Fruit fly (Drosophila melanogaster) whole organism, embryonic: ENCODE data around the gene CG4942.

Experiments used
- ATbp ChIP-seq: fragments of 200-800 bp; sonication (Bioruptor generic); optimal IDR thresholded peaks from 2 replicates; lab custom pipeline; 2017; ENCODE audit warnings: missing biosample characterization, mild to moderate bottlenecking, missing genetic modification characterization, missing genetic modification reagents
- BEAF-32 ChIP-seq: fragments of 200-800 bp; sonication (Bioruptor generic); optimal IDR thresholded peaks from 3 replicates; lab custom pipeline; 2017; ENCODE audit warnings: missing biosample characterization, missing genetic modification characterization, mild to moderate bottlenecking, moderate library complexity, missing genetic modification reagents
- BtbVII ChIP-seq: fragments of 200-800 bp; sonication (Bioruptor generic); optimal IDR thresholded peaks from 3 replicates; lab custom pipeline; 2017; ENCODE audit warnings: missing biosample characterization, mild to moderate bottlenecking, missing genetic modification characterization
- CG11504 ChIP-seq: fragments of 200-800 bp; sonication (Bioruptor generic); optimal IDR thresholded peaks from 3 replicates; lab custom pipeline; 2019; ENCODE audit warnings: missing biosample characterization, mild to moderate bottlenecking, missing genetic modification characterization, moderate library complexity
- CG13424 ChIP-seq: fragments of 200-800 bp; sonication (Bioruptor generic); optimal IDR thresholded peaks from 2 replicates; lab custom pipeline; 2019; ENCODE audit warnings: missing biosample characterization, mild to moderate bottlenecking, missing genetic modification characterization, moderate library complexity
- CG1832 ChIP-seq: fragments of 200-800 bp; sonication (Bioruptor generic); optimal IDR thresholded peaks from 2 replicates; lab custom pipeline; 2017; ENCODE audit warnings: missing biosample characterization, mild to moderate bottlenecking, missing genetic modification characterization, inconsistent platforms
- CG2712 ChIP-seq: fragments of 200-800 bp; optimal IDR thresholded peaks from 3 replicates; lab custom pipeline; 2019; ENCODE audit warnings: missing biosample characterization, mild to moderate bottlenecking, missing genetic modification characterization, moderate library complexity
- CG30431 ChIP-seq: fragments of 200-800 bp; sonication (Bioruptor generic); optimal IDR thresholded peaks from 2 replicates; lab custom pipeline; 2017; ENCODE audit warnings: missing biosample characterization, missing genetic modification characterization
- CG31441 ChIP-seq: fragments of 200-800 bp; sonication (Bioruptor generic); IDR thresholded peaks from 2 replicates; pipeline ENCODE4 v1.3.6; 2022; ENCODE audit warnings: missing biosample characterization, missing genetic modification characterization
- CG32532 ChIP-seq: fragments of 200-800 bp; sonication (Bioruptor generic); IDR thresholded peaks from 2 replicates; pipeline ENCODE4 v1.3.6; 2022; ENCODE audit warnings: missing biosample characterization, missing genetic modification characterization
- CG32767 ChIP-seq: fragments of 200-800 bp; sonication (Bioruptor generic); IDR thresholded peaks from 2 replicates; pipeline ENCODE4 v1.3.6; 2022; ENCODE audit warnings: missing biosample characterization, missing genetic modification characterization
- CG32772 ChIP-seq: fragments of 200-800 bp; sonication (Bioruptor generic); IDR thresholded peaks from 2 replicates; pipeline ENCODE4 v1.3.6; 2022; ENCODE audit warnings: missing biosample characterization, missing genetic modification characterization
- CG4328 ChIP-seq: fragments of 200-800 bp; sonication (Bioruptor generic); optimal IDR thresholded peaks from 3 replicates; lab custom pipeline; 2017; ENCODE audit warnings: missing biosample characterization, missing genetic modification reagents, missing genetic modification characterization
- CG4424 ChIP-seq: fragments of 200-800 bp; sonication (Bioruptor generic); optimal IDR thresholded peaks from 3 replicates; lab custom pipeline; 2016; ENCODE audit warnings: missing biosample characterization, missing genetic modification characterization
- CG4617 ChIP-seq: fragments of 200-800 bp; sonication (Bioruptor generic); optimal IDR thresholded peaks from 3 replicates; lab custom pipeline; 2016; ENCODE audit warnings: missing biosample characterization, missing genetic modification characterization, borderline replicate concordance
- CG6254 ChIP-seq: fragments of 200-800 bp; sonication (Bioruptor generic); optimal IDR thresholded peaks from 3 replicates; lab custom pipeline; 2017; ENCODE audit warnings: mild to moderate bottlenecking, missing biosample characterization, missing genetic modification reagents, missing genetic modification characterization
- CG6272 ChIP-seq: fragments of 200-800 bp; sonication (Bioruptor generic); IDR thresholded peaks from 2 replicates; pipeline ENCODE4 v1.3.6; 2022; ENCODE audit warnings: missing biosample characterization, missing genetic modification characterization
- CG6683 ChIP-seq: fragments of 200-800 bp; sonication (Bioruptor generic); optimal IDR thresholded peaks from 2 replicates; lab custom pipeline; 2017; ENCODE audit warnings: missing biosample characterization, mild to moderate bottlenecking, missing genetic modification characterization, missing genetic modification reagents
- CG7556 ChIP-seq: fragments of 200-800 bp; sonication (Bioruptor generic); optimal IDR thresholded peaks from 2 replicates; lab custom pipeline; 2017; ENCODE audit warnings: missing biosample characterization, mild to moderate bottlenecking, missing genetic modification characterization
- CG7745 ChIP-seq: fragments of 200-800 bp; sonication (Bioruptor generic); optimal IDR thresholded peaks from 2 replicates; lab custom pipeline; 2018; ENCODE audit warnings: missing biosample characterization, mild to moderate bottlenecking, missing genetic modification characterization, moderate library complexity
- CG7928 ChIP-seq: fragments of 200-800 bp; sonication (Bioruptor generic); optimal IDR thresholded peaks from 2 replicates; lab custom pipeline; 2017; ENCODE audit warnings: missing biosample characterization, mild to moderate bottlenecking, missing genetic modification characterization
- CG8478 ChIP-seq: fragments of >200 bp; optimal IDR thresholded peaks from 2 replicates; lab custom pipeline; 2018
- CTCF ChIP-seq: fragments of 200-800 bp; sonication (Bioruptor generic); optimal IDR thresholded peaks from 2 replicates; lab custom pipeline; 2017; ENCODE audit warnings: missing biosample characterization, mild to moderate bottlenecking, missing genetic modification characterization, moderate library complexity
- Dad ChIP-seq: fragments of 200-800 bp; sonication (Bioruptor generic); optimal IDR thresholded peaks from 3 replicates; lab custom pipeline; 2016; ENCODE audit warnings: missing biosample characterization, missing genetic modification characterization
- Dip2 ChIP-seq: fragments of 200-800 bp; sonication (Bioruptor generic); IDR thresholded peaks from 2 replicates; pipeline ENCODE4 v1.3.6; 2022; ENCODE audit warnings: missing biosample characterization, missing genetic modification characterization
- Dp ChIP-seq: fragments of 200-800 bp; sonication (Bioruptor generic); optimal IDR thresholded peaks from 2 replicates; lab custom pipeline; 2018; ENCODE audit warnings: missing biosample characterization, mild to moderate bottlenecking, missing genetic modification characterization, moderate library complexity
- Hey ChIP-seq: fragments of 200-800 bp; sonication (Bioruptor generic); optimal IDR thresholded peaks from 3 replicates; lab custom pipeline; 2018; ENCODE audit warnings: missing biosample characterization, mild to moderate bottlenecking, missing genetic modification characterization
- Hmr ChIP-seq: fragments of 200-800 bp; sonication (Bioruptor generic); optimal IDR thresholded peaks from 3 replicates; lab custom pipeline; 2017; ENCODE audit warnings: mild to moderate bottlenecking, missing biosample characterization, missing genetic modification reagents, missing genetic modification characterization
- Lpt ChIP-seq: fragments of >200 bp; optimal IDR thresholded peaks from 2 replicates; lab custom pipeline; 2018; ENCODE audit warnings: missing biosample characterization, missing genetic modification characterization
- MBD-R2 ChIP-seq: fragments of 200-800 bp; sonication (Bioruptor generic); IDR thresholded peaks from 2 replicates; pipeline ENCODE4 v1.3.6; 2022; ENCODE audit warnings: missing biosample characterization, missing genetic modification characterization
- MESR4 ChIP-seq: fragments of 200-800 bp; sonication (Bioruptor generic); optimal IDR thresholded peaks from 2 replicates; lab custom pipeline; 2018; ENCODE audit warnings: missing biosample characterization, mild to moderate bottlenecking, missing genetic modification characterization, moderate library complexity
- NK7.1 ChIP-seq: fragments of 200-800 bp; sonication (Bioruptor generic); optimal IDR thresholded peaks from 3 replicates; lab custom pipeline; 2016; ENCODE audit warnings: missing biosample characterization, missing genetic modification characterization
- Neu2 ChIP-seq: fragments of 200-800 bp; sonication (Bioruptor generic); optimal IDR thresholded peaks from 3 replicates; lab custom pipeline; 2016; ENCODE audit warnings: missing biosample characterization, missing genetic modification characterization, borderline replicate concordance
- Ravus ChIP-seq: fragments of 200-800 bp; sonication (Bioruptor generic); IDR thresholded peaks from 2 replicates; pipeline ENCODE4 v1.3.6; 2022; ENCODE audit warnings: missing biosample characterization, missing genetic modification characterization
- Scr ChIP-seq: fragments of 200-800 bp; sonication (Bioruptor generic); IDR thresholded peaks from 2 replicates; pipeline ENCODE4 v1.3.6; 2022; ENCODE audit warnings: missing biosample characterization, missing genetic modification characterization; ENCODE audit not compliant: partially characterized antibody
- ato ChIP-seq: fragments of 200-800 bp; sonication (Bioruptor generic); IDR thresholded peaks from 2 replicates; pipeline ENCODE4 v1.3.6; 2022; ENCODE audit warnings: missing biosample characterization, missing genetic modification characterization; ENCODE audit not compliant: partially characterized antibody
- az2 ChIP-seq: fragments of 200-800 bp; sonication (Bioruptor generic); optimal IDR thresholded peaks from 3 replicates; lab custom pipeline; 2016; ENCODE audit warnings: missing biosample characterization, missing genetic modification characterization
- ci ChIP-seq: fragments of 200-800 bp; sonication (Bioruptor generic); IDR thresholded peaks from 3 replicates; pipeline ENCODE4 v1.3.6; 2022; ENCODE audit warnings: missing biosample characterization, missing genetic modification characterization
- dan ChIP-seq: fragments of 200-800 bp; sonication (Bioruptor generic); IDR thresholded peaks from 2 replicates; pipeline ENCODE4 v1.3.6; 2022; ENCODE audit warnings: missing biosample characterization, missing genetic modification characterization
- disco-r ChIP-seq: fragments of 200-800 bp; sonication (Bioruptor generic); optimal IDR thresholded peaks from 2 replicates; lab custom pipeline; 2016; ENCODE audit warnings: missing biosample characterization, missing genetic modification characterization
- eve ChIP-seq, 2 experiments: fragments of >200 bp; optimal IDR thresholded peaks; 2 replicates each; lab custom pipeline; 2017; ENCODE audit warnings: missing biosample characterization in 2 of 2, missing genetic modification characterization in 2 of 2
- hb ChIP-seq: fragments of 200-800 bp; sonication (Bioruptor generic); IDR thresholded peaks from 3 replicates; pipeline ENCODE4 v1.3.6; 2022; ENCODE audit warnings: missing biosample characterization, missing genetic modification characterization; ENCODE audit not compliant: partially characterized antibody
- hth ChIP-seq: fragments of >200 bp; optimal IDR thresholded peaks from 2 replicates; lab custom pipeline; 2017; ENCODE audit warnings: inconsistent platforms
- nmo ChIP-seq: fragments of 200-800 bp; sonication (Bioruptor generic); optimal IDR thresholded peaks from 2 replicates; lab custom pipeline; 2018; ENCODE audit warnings: missing biosample characterization, mild to moderate bottlenecking, missing genetic modification characterization, moderate library complexity
- pita ChIP-seq: fragments of 200-800 bp; sonication (Bioruptor generic); optimal IDR thresholded peaks from 2 replicates; lab custom pipeline; 2017; ENCODE audit warnings: missing biosample characterization, mild to moderate bottlenecking, missing genetic modification characterization
- sna ChIP-seq: fragments of 200-800 bp; sonication (Bioruptor generic); IDR thresholded peaks from 2 replicates; pipeline ENCODE4 v1.3.6; 2022; ENCODE audit warnings: missing biosample characterization, missing genetic modification characterization; ENCODE audit not compliant: partially characterized antibody
- sqz ChIP-seq: fragments of 200-800 bp; sonication (Bioruptor generic); optimal IDR thresholded peaks from 3 replicates; lab custom pipeline; 2018; ENCODE audit warnings: missing biosample characterization, mild to moderate bottlenecking, missing genetic modification characterization
- ssp ChIP-seq: fragments of 200-800 bp; sonication (Bioruptor generic); IDR thresholded peaks from 2 replicates; pipeline ENCODE4 v1.3.6; 2022; ENCODE audit warnings: missing biosample characterization, missing genetic modification characterization
- tll ChIP-seq, 2 experiments: fragments of 200-800 bp in 1 of 2; fragments of >200 bp in 1 of 2; sonication (Bioruptor generic) in 1 of 2; optimal IDR thresholded peaks; 2 replicates each; lab custom pipeline; 2017 to 2019; ENCODE audit warnings: missing biosample characterization in 2 of 2, missing genetic modification characterization in 2 of 2, mild to moderate bottlenecking in 1 of 2, moderate library complexity in 1 of 2
- trh ChIP-seq: fragments of 200-800 bp; sonication (Bioruptor generic); optimal IDR thresholded peaks from 2 replicates; lab custom pipeline; 2016; ENCODE audit warnings: missing biosample characterization, missing genetic modification characterization
- zen ChIP-seq: fragments of 200-800 bp; sonication (Bioruptor generic); optimal IDR thresholded peaks from 3 replicates; lab custom pipeline; 2018; ENCODE audit warnings: missing biosample characterization, mild to moderate bottlenecking, missing genetic modification characterization, moderate library complexity
- zfh1 ChIP-seq: fragments of 200-800 bp; sonication (Bioruptor generic); IDR thresholded peaks from 3 replicates; pipeline ENCODE4 v1.3.6; 2022; ENCODE audit warnings: missing biosample characterization, missing genetic modification characterization

The CG4942 gene

DNA sequence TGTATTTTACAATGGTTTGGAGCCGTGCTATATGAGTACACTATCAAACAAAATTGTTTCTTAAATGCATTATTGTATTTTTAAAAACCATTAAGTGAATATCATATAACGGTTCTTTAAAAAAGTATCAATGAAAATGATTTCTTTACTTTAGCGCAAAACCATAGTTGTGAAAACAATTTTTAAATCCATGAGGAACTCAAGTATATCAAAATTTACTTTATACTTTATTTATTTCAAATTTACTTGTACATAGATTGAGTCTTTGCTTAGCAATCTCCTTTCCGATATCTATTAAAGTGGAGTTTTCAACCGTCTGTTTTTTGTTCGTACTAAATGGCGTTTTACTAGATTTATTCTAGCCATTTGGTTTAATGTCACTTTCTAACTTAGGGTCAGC lies 25.8 kb upstream of the CG4942 start, which contains the start of gene Argk2 (continued):
- TF ChIP-seq NK7.1 (GFP tag; lab: Kevin White, UChicago) (no peak), disco-r (no peak), CG8478 (lab: Kevin White, UChicago) (peak; percentile 87), CG6272 (GFP tag; lab: Robert Waterston, UW) (peak; percentile 10; the same call in 1 of the 2 replicates), trh (GFP tag; lab: Kevin White, UChicago) (no peak), ssp (GFP tag; lab: Robert Waterston, UW) (no peak), az2 (GFP tag; lab: Kevin White, UChicago) (no peak), CG1832 (GFP tag; lab: Kevin White, UChicago) (no peak), sna (GFP tag; lab: Robert Waterston, UW) (no peak), CG32532 (no peak), Lpt (GFP tag; lab: Kevin White, UChicago) (no peak), Ravus (GFP tag; lab: Robert Waterston, UW) (no peak), MBD-R2 (GFP tag; lab: Robert Waterston, UW) (0 out of 2 replicates have a peak, but pooled peaks have one; percentile 22), Hmr (GFP tag; lab: Kevin White, UChicago) (no peak), MESR4 (GFP tag; lab: Kevin White, UChicago) (no peak), zen (tag; lab: Kevin White, UChicago) (peak; percentile 1), CG6254 (GFP tag; lab: Kevin White, UChicago) (no peak), CG4328 (GFP tag; lab: Kevin White, UChicago) (no peak), sqz (GFP tag; lab: Kevin White, UChicago) (no peak), Scr (GFP tag; lab: Robert Waterston, UW) (no peak), nmo (GFP tag; lab: Kevin White, UChicago) (peak; percentile 11), CG7556 (GFP tag; lab: Kevin White, UChicago) (no peak), ato (GFP tag; lab: Robert Waterston, UW) (no peak), Neu2 (GFP tag; lab: Kevin White, UChicago) (no peak), Dad (GFP tag; lab: Kevin White, UChicago) (no peak), ATbp (GFP tag; lab: Kevin White, UChicago) (no peak), CG7928 (GFP tag; lab: Kevin White, UChicago) (no peak), CTCF (GFP tag; lab: Kevin White, UChicago) (peak; percentile 84), pita (GFP tag; lab: Kevin White, UChicago) (peak; percentile 70), eve (GFP tag; optimal IDR thresholded peaks at IDR 0.05; lab: Kevin White, UChicago) (no peak), CG32772 (peak; percentile 5; the same call in 1 of the 2 replicates), CG11504 (tag; lab: Kevin White, UChicago) (peak; percentile 35), CG2712 (tag; lab: Kevin White, UChicago) (peak; percentile 45), tll (GFP tag; optimal IDR thresholded peaks at IDR 0.05; lab: Kevin White, UChicago) (no peak), CG31441 (GFP tag; lab: Robert Waterston, UW) (0 out of 2 replicates have a peak, but pooled peaks have one; percentile 22), hb (no peak), BEAF-32 (GFP tag; lab: Kevin White, UChicago) (peak; percentile 21), Dip2 (GFP tag; lab: Robert Waterston, UW) (no peak), CG30431 (GFP tag; lab: Kevin White, UChicago) (no peak), ci (GFP tag; lab: Robert Waterston, UW) (no peak), CG4617 (GFP tag; lab: Kevin White, UChicago) (no peak), CG7745 (tag; lab: Kevin White, UChicago) (no peak), CG13424 (no peak), Hey (tag; lab: Kevin White, UChicago) (no peak), zfh1 (no peak), CG4424 (no peak), CG32767 (GFP tag; lab: Robert Waterston, UW) (no peak), dan (GFP tag; lab: Robert Waterston, UW) (no peak), Dp (GFP tag; lab: Kevin White, UChicago) (no peak), hth (lab: Kevin White, UChicago) (no peak), BtbVII (GFP tag; lab: Kevin White, UChicago) (no peak), CG6683 (GFP tag; lab: Kevin White, UChicago) (no peak)
